Worm (Caenorhabditis elegans) whole organism, L1 larva: ENCODE measurements around the gene T24C4.2.

Experiments
- F16B12.6 ChIP-seq: fragments of 150-350 bp; optimal IDR thresholded peaks from 2 replicates; lab custom pipeline; 2014; ENCODE audit warnings: missing biosample characterization, missing genetic modification characterization
- blmp-1 ChIP-seq: fragments of 150-350 bp; optimal IDR thresholded peaks from 2 replicates; lab custom pipeline; 2014; ENCODE audit warnings: missing biosample characterization, missing genetic modification characterization
- ceh-82 ChIP-seq, 3 experiments: fragments of 150-350 bp in 1 of 3; sonication (generic microtip) in 2 of 3; optimal IDR thresholded peaks; 2 replicates each; lab custom pipeline; 2014 to 2017; ENCODE audit warnings: missing biosample characterization in 3 of 3, missing genetic modification characterization in 3 of 3
- ceh-90 ChIP-seq: sonication (generic microtip); optimal IDR thresholded peaks from 2 replicates; lab custom pipeline; 2016; ENCODE audit warnings: missing genetic modification characterization, missing compliant biosample characterization
- dpl-1 ChIP-seq, 3 experiments: fragments of 150-350 bp in 2 of 3; sonication (generic microtip) in 1 of 3; optimal IDR thresholded peaks; 2 replicates each; lab custom pipeline; 2014 to 2017; ENCODE audit warnings: missing biosample characterization in 3 of 3, missing genetic modification characterization in 3 of 3, missing genetic modification reagents in 3 of 3
- efl-1 ChIP-seq, 4 experiments: fragments of 150-350 bp; optimal IDR thresholded peaks in 3 of 4; peaks in 1 of 4; 1 replicate in 1 of 4; 2 replicates in 3 of 4; lab custom pipeline; 2014; ENCODE audit warnings: missing biosample characterization in 2 of 4, missing genetic modification characterization in 2 of 4, missing genetic modification reagents in 2 of 4
- elt-2 ChIP-seq: sonication (generic microtip); optimal IDR thresholded peaks from 2 replicates; lab custom pipeline; 2016; ENCODE audit warnings: missing genetic modification characterization, mild to moderate bottlenecking, inconsistent platforms, missing compliant biosample characterization, missing genetic modification reagents
- elt-3 ChIP-seq, 6 experiments: fragments of 150-350 bp in 1 of 6; sonication (generic microtip); optimal IDR thresholded peaks; 2 replicates each; lab custom pipeline; 2017 to 2018; ENCODE audit warnings: missing biosample characterization in 6 of 6, missing genetic modification characterization in 6 of 6, inconsistent platforms in 1 of 6
- ets-5 ChIP-seq: fragments of 200-800 bp; sonication (Bioruptor generic); IDR thresholded peaks from 2 replicates; pipeline ENCODE4 v1.3.6; 2022; ENCODE audit warnings: missing genetic modification characterization, missing compliant biosample characterization
- fkh-4 ChIP-seq: sonication (generic microtip); optimal IDR thresholded peaks from 2 replicates; lab custom pipeline; 2016; ENCODE audit warnings: missing compliant biosample characterization, missing genetic modification characterization, borderline replicate concordance
- hlh-17 ChIP-seq: fragments of 200-800 bp; sonication (Bioruptor generic); optimal IDR thresholded peaks from 2 replicates; lab custom pipeline; 2018; ENCODE audit warnings: missing genetic modification characterization, mild to moderate bottlenecking, missing compliant biosample characterization, moderate library complexity, borderline replicate concordance
- hlh-4 ChIP-seq: sonication (generic microtip); optimal IDR thresholded peaks from 2 replicates; lab custom pipeline; 2016; ENCODE audit warnings: mild to moderate bottlenecking, missing genetic modification characterization, missing compliant biosample characterization
- hpl-2 ChIP-seq: fragments of 150-350 bp; optimal IDR thresholded peaks from 2 replicates; lab custom pipeline; 2014; ENCODE audit warnings: missing biosample characterization, missing genetic modification reagents, missing genetic modification characterization
- irx-1 ChIP-seq: sonication (generic microtip); optimal IDR thresholded peaks from 2 replicates; lab custom pipeline; 2016; ENCODE audit warnings: missing genetic modification characterization, missing compliant biosample characterization
- lin-14 ChIP-seq: fragments of 200-800 bp; sonication (Bioruptor generic); optimal IDR thresholded peaks from 2 replicates; lab custom pipeline; 2018; ENCODE audit warnings: mild to moderate bottlenecking, missing genetic modification characterization, moderate library complexity, missing compliant biosample characterization
- lin-15B ChIP-seq: fragments of 150-350 bp; sonication (generic microtip); optimal IDR thresholded peaks from 3 replicates; lab custom pipeline; 2014; ENCODE audit warnings: missing biosample characterization, missing genetic modification characterization
- lin-35 ChIP-seq, 2 experiments: fragments of 150-350 bp; optimal IDR thresholded peaks; 2 replicates each; lab custom pipeline; 2014; ENCODE audit warnings: missing biosample characterization in 2 of 2, missing genetic modification characterization in 2 of 2, missing genetic modification reagents in 2 of 2
- lsy-2 ChIP-seq, 2 experiments: fragments of 150-350 bp; optimal IDR thresholded peaks; 2 replicates each; lab custom pipeline; 2014; ENCODE audit warnings: missing biosample characterization in 2 of 2, missing genetic modification characterization in 2 of 2
- mdl-1 ChIP-seq, 2 experiments: fragments of 150-350 bp; optimal IDR thresholded peaks; 2 replicates each; lab custom pipeline; 2014 to 2017; ENCODE audit warnings: missing biosample characterization in 2 of 2, missing genetic modification characterization in 2 of 2, inconsistent platforms in 1 of 2
- mep-1 ChIP-seq: fragments of 150-350 bp; optimal IDR thresholded peaks from 2 replicates; lab custom pipeline; 2014; ENCODE audit warnings: missing biosample characterization, missing genetic modification characterization
- nhr-19 ChIP-seq: fragments of 200-800 bp; sonication (Bioruptor generic); conservative IDR thresholded peaks from 2 replicates; pipeline ENCODE4 v1.3.6; 2022; ENCODE audit warnings: missing genetic modification characterization, missing compliant biosample characterization
- nhr-20 ChIP-seq: sonication (generic microtip); optimal IDR thresholded peaks from 2 replicates; lab custom pipeline; 2016; ENCODE audit warnings: mild to moderate bottlenecking, missing genetic modification characterization, missing compliant biosample characterization
- nhr-28 ChIP-seq: fragments of 150-350 bp; optimal IDR thresholded peaks from 2 replicates; lab custom pipeline; 2014; ENCODE audit warnings: missing biosample characterization, missing genetic modification characterization
- nhr-71 ChIP-seq: sonication (generic microtip); optimal IDR thresholded peaks from 2 replicates; lab custom pipeline; 2016; ENCODE audit warnings: mild to moderate bottlenecking, missing genetic modification characterization, moderate library complexity, missing compliant biosample characterization
- nhr-85 ChIP-seq: sonication (generic microtip); peaks from one replicate; lab custom pipeline; 2016; ENCODE audit warnings: missing genetic modification characterization, inconsistent platforms, missing compliant biosample characterization
- nhr-90 ChIP-seq: sonication (generic microtip); optimal IDR thresholded peaks from 2 replicates; lab custom pipeline; 2016; ENCODE audit warnings: mild to moderate bottlenecking, missing genetic modification characterization, missing compliant biosample characterization; ENCODE audit not compliant: poor library complexity
- rnt-1 ChIP-seq: sonication (generic microtip); optimal IDR thresholded peaks from 2 replicates; lab custom pipeline; 2016; ENCODE audit warnings: mild to moderate bottlenecking, missing genetic modification characterization, moderate library complexity, missing compliant biosample characterization
- skn-1 ChIP-seq: fragments of 150-350 bp; optimal IDR thresholded peaks from 2 replicates; lab custom pipeline; 2014; ENCODE audit warnings: missing biosample characterization, missing genetic modification characterization
- snu-23 ChIP-seq: sonication (generic microtip); optimal IDR thresholded peaks from 2 replicates; lab custom pipeline; 2016; ENCODE audit warnings: missing genetic modification characterization, missing compliant biosample characterization
- sptf-1 ChIP-seq: fragments of 150-350 bp; optimal IDR thresholded peaks from 2 replicates; lab custom pipeline; 2014; ENCODE audit warnings: missing biosample characterization, missing genetic modification characterization
- sup-37 ChIP-seq: fragments of 200-800 bp; sonication (Bioruptor generic); optimal IDR thresholded peaks from 2 replicates; lab custom pipeline; 2018; ENCODE audit warnings: mild to moderate bottlenecking, missing genetic modification characterization, missing compliant biosample characterization
- swsn-7 ChIP-seq: sonication (generic microtip); optimal IDR thresholded peaks from 2 replicates; lab custom pipeline; 2016; ENCODE audit warnings: missing genetic modification characterization, missing compliant biosample characterization
- tbx-2 ChIP-seq: sonication (generic microtip); optimal IDR thresholded peaks from 2 replicates; lab custom pipeline; 2016; ENCODE audit warnings: missing genetic modification characterization, missing compliant biosample characterization
- unc-130 ChIP-seq: fragments of 150-350 bp; optimal IDR thresholded peaks from 2 replicates; lab custom pipeline; 2017; ENCODE audit warnings: missing biosample characterization, missing genetic modification characterization, inconsistent platforms
- unc-62 ChIP-seq: fragments of 150-350 bp; optimal IDR thresholded peaks from 2 replicates; lab custom pipeline; 2014; ENCODE audit warnings: missing biosample characterization, missing genetic modification reagents, missing genetic modification characterization
- unc-98 ChIP-seq: fragments of 200-800 bp; sonication (Bioruptor generic); IDR thresholded peaks from 2 replicates; pipeline ENCODE4 v1.3.6; 2022; ENCODE audit warnings: missing genetic modification characterization, missing compliant biosample characterization
- xbp-1 ChIP-seq: sonication (generic microtip); optimal IDR thresholded peaks from 2 replicates; lab custom pipeline; 2016; ENCODE audit warnings: missing genetic modification characterization, missing compliant biosample characterization
- zag-1 ChIP-seq: fragments of 150-350 bp; optimal IDR thresholded peaks from 2 replicates; lab custom pipeline; 2014; ENCODE audit warnings: missing biosample characterization, missing genetic modification characterization
- zip-4 ChIP-seq: fragments of 200-800 bp; sonication (Bioruptor generic); optimal IDR thresholded peaks from 2 replicates; lab custom pipeline; 2018; ENCODE audit warnings: mild to moderate bottlenecking, missing genetic modification characterization, moderate library complexity, missing compliant biosample characterization
- ztf-4 ChIP-seq: fragments of 150-350 bp; optimal IDR thresholded peaks from 2 replicates; lab custom pipeline; 2014; ENCODE audit warnings: missing biosample characterization, missing genetic modification characterization

The T24C4.2 gene

DNA sequence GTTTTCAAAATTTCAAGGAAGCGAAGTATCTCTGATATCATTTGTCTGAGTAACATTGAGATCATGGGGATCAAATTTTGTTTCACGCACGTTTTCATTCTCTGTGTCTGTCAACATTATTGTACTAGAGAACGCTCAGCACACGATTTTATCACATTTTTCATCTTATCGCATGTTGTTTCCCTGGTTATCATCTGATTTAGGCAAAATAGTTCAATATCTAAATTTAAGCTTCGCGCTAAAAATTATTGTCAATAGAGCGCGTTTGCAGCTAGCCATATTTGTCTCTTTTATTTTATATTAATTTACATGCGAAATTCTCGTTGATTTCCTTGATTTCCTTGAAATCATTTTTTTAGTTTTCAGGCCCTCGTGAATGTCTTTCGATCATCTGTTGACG, 24.3 kb downstream of the T24C4.2 start, which contains the start of gene K02F3.2 (continued):
- TF ChIP-seq nhr-20 (peak; percentile 64), nhr-19 (GFP tag; lab: Robert Waterston, UW) (peak; percentile 69), elt-2 (tag; lab: Kevin White, UChicago) (peak; percentile 78), F16B12.6 (no peak), ceh-90 (tag; lab: Kevin White, UChicago) (peak; percentile 11), unc-130 (tag; lab: Kevin White, UChicago) (peak; percentile 1), irx-1 (tag; lab: Kevin White, UChicago) (no peak), lin-35 (GFP tag; optimal IDR thresholded peaks at IDR 0.05; lab: Kevin White, UChicago) (peak; percentile 91 to 97), swsn-7 (peak; percentile 43), tbx-2 (tag; lab: Kevin White, UChicago) (peak; percentile 58), ztf-4 (tag; lab: Kevin White, UChicago) (no peak), dpl-1 (GFP tag; optimal IDR thresholded peaks at IDR 0.05; lab: Kevin White, UChicago) (peak; percentile 85 to 91 (median 89)), xbp-1 (peak; percentile 19), hlh-17 (GFP tag; lab: Kevin White, UChicago) (no peak), nhr-90 (tag; lab: Kevin White, UChicago) (peak; percentile 73), blmp-1 (peak; percentile 23), elt-3 (tag; optimal IDR thresholded peaks at IDR 0.05; lab: Kevin White, UChicago) (peak in 2 of 6 experiments; percentile 32 to 84), hlh-4 (no peak)

DNA sequence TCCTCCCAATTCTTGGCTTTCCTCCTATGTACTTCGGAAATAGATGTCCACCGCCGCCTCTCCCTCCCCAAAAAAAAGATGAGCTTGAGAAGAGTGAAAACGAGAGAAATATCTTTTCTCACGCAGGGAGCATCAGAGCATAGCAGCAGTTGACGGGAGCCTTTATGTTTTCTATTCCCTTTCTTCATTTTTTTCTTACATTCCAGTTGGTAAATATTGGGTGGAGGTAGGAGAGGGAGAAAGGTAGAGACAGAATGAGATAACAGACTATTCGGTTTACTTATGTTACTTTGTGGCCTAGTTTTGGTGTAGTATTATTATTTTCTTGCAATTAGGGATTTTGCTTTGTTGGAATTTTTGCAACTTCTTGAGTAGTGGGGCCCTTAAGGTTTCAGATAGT, 25.2 kb downstream of the T24C4.2 start:
- no peak for TF ChIP-seq nhr-85 (tag; lab: Kevin White, UChicago)
- TF ChIP-seq rnt-1 (tag; lab: Kevin White, UChicago): peak; percentile 39
- TF ChIP-seq efl-1 (optimal IDR thresholded peaks at IDR 0.05; lab: Kevin White, UChicago): no peak
- TF ChIP-seq efl-1 (GFP tag; optimal IDR thresholded peaks at IDR 0.05 in 1 of 2; lab: Kevin White, UChicago): peak in 1 of 2 experiments; percentile 92
- TF ChIP-seq lsy-2 (tag; optimal IDR thresholded peaks at IDR 0.05; lab: Kevin White, UChicago): peak in 1 of 2 experiments; percentile 4

DNA sequence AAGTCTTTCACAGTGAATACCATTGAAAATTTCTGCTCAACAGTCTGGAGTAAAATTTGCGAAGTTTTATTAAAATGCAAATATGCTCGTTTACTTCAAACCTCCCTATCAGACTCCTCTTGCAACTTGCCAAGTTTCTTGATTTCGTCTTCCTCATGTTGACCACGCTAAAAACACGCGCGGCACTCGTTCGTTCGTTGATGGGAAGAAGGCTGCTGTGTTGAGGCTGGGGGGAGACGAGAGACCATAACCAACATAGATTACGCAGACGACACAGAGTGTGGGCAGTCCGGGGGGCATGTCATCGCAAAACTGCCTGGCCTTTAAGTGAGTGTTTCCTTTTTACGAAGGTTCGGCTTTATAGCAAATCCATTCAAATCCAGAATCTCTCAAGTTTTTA, 25.8 kb downstream of the T24C4.2 start:
- TF ChIP-seq nhr-71 (peak; percentile 44), dpl-1 (GFP tag; optimal IDR thresholded peaks at IDR 0.05; lab: Kevin White, UChicago) (peak in 1 of 3 experiments; percentile 28), ceh-82 (tag; optimal IDR thresholded peaks at IDR 0.05; lab: Kevin White, UChicago) (peak in 1 of 3 experiments; percentile 59), zip-4 (no peak), nhr-28 (no peak), ets-5 (GFP tag; lab: Robert Waterston, UW) (no peak), unc-130 (tag; lab: Kevin White, UChicago) (peak; percentile 37), mdl-1 (tag; optimal IDR thresholded peaks at IDR 0.05; lab: Kevin White, UChicago) (peak in 1 of 2 experiments; percentile 59), skn-1 (tag; lab: Kevin White, UChicago) (peak; percentile 8), fkh-4 (tag; lab: Kevin White, UChicago) (no peak), hpl-2 (no peak), unc-62 (GFP tag; lab: Kevin White, UChicago) (no peak), zag-1 (tag; lab: Kevin White, UChicago) (no peak), rnt-1 (tag; lab: Kevin White, UChicago) (peak; percentile 43), sptf-1 (tag; lab: Kevin White, UChicago) (no peak), lin-14 (GFP tag; lab: Kevin White, UChicago) (peak; percentile 91), efl-1 (optimal IDR thresholded peaks at IDR 0.05; lab: Kevin White, UChicago) (peak; percentile 6 to 15), efl-1 (GFP tag; optimal IDR thresholded peaks at IDR 0.05 in 1 of 2; lab: Kevin White, UChicago) (peak; percentile 6 to 79), sup-37 (GFP tag; lab: Kevin White, UChicago) (no peak), nhr-19 (GFP tag; lab: Robert Waterston, UW) (peak; percentile 36), lsy-2 (tag; optimal IDR thresholded peaks at IDR 0.05; lab: Kevin White, UChicago) (peak in 1 of 2 experiments; percentile 19), nhr-20 (peak; percentile 21), lin-35 (GFP tag; optimal IDR thresholded peaks at IDR 0.05; lab: Kevin White, UChicago) (peak; percentile 18 to 39), mep-1 (tag; lab: Kevin White, UChicago) (peak; percentile 48), elt-3 (tag; optimal IDR thresholded peaks at IDR 0.05; lab: Kevin White, UChicago) (peak in 1 of 6 experiments; percentile 35), unc-98 (GFP tag; lab: Robert Waterston, UW) (no peak), lin-15B (no peak), snu-23 (GFP tag; lab: Kevin White, UChicago) (peak; percentile 49)
